Fruit fly (Drosophila melanogaster): Measurements from ENCODE around the gene spn-D.

- no peak for TF ChIP-seq Crg-1 (GFP tag; optimal IDR thresholded peaks at IDR 0.05)
- no peak for TF ChIP-seq bab1 (GFP tag; optimal IDR thresholded peaks at IDR 0.05)
- no peak for TF ChIP-seq cnc (optimal IDR thresholded peaks at IDR 0.05)
- TF ChIP-seq CG7101 (tag; optimal IDR thresholded peaks at IDR 0.05): no peak
- no peak for TF ChIP-seq CG33017 (tag; optimal IDR thresholded peaks at IDR 0.05)
- no peak for TF ChIP-seq Mnt (GFP tag; optimal IDR thresholded peaks at IDR 0.05)
- no peak for TF ChIP-seq CG14711 (tag; optimal IDR thresholded peaks at IDR 0.05)
- TF ChIP-seq pad (GFP tag; optimal IDR thresholded peaks at IDR 0.05): no peak
- TF ChIP-seq CG5204 (GFP tag; optimal IDR thresholded peaks at IDR 0.05): no peak
- no peak for TF ChIP-seq cic (GFP tag; optimal IDR thresholded peaks at IDR 0.05)
- no peak for TF ChIP-seq CG1620 (GFP tag; optimal IDR thresholded peaks at IDR 0.05)
- no peak for TF ChIP-seq Hr96 (GFP tag; optimal IDR thresholded peaks at IDR 0.05)
- TF ChIP-seq ovo (GFP tag; optimal IDR thresholded peaks at IDR 0.05): no peak
Measured at dm6 chr3R:27202330-27202729, 36.8 kb downstream of the spn-D start.
